Worm (Caenorhabditis elegans) whole organism, young adult: ENCODE measurements around the gene thoc-1.

Experiments used
- Y79H2A.3 ChIP-seq: fragments of 200-800 bp; sonication (Bioruptor generic); conservative IDR thresholded peaks from 2 replicates; pipeline ENCODE4 v1.3.6; 2022; ENCODE audit warnings: missing genetic modification reagents, missing genetic modification characterization, missing compliant biosample characterization
- ama-1 ChIP-seq, 3 experiments: fragments of 150-350 bp in 1 of 3; sonication (generic microtip) in 2 of 3; optimal IDR thresholded peaks; 2 replicates each; lab custom pipeline; 2014 to 2018; ENCODE audit warnings: missing biosample characterization in 2 of 3, missing genetic modification characterization in 2 of 3, missing genetic modification reagents in 2 of 3
- aptf-2 ChIP-seq: fragments of 200-800 bp; sonication (Bioruptor generic); conservative IDR thresholded peaks from 2 replicates; pipeline ENCODE4 v1.3.6; 2022; ENCODE audit warnings: missing genetic modification reagents, missing genetic modification characterization, missing compliant biosample characterization
- bed-2 ChIP-seq: fragments of 200-800 bp; sonication (Bioruptor generic); IDR thresholded peaks from 2 replicates; pipeline ENCODE4 v1.3.6; 2022; ENCODE audit warnings: missing genetic modification reagents, missing genetic modification characterization, missing compliant biosample characterization
- ceh-91 ChIP-seq: fragments of 200-800 bp; sonication (Bioruptor generic); IDR thresholded peaks from 2 replicates; pipeline ENCODE4 v1.3.6; 2022; ENCODE audit warnings: missing genetic modification reagents, missing genetic modification characterization, missing compliant biosample characterization
- die-1 ChIP-seq: sonication (generic microtip); optimal IDR thresholded peaks from 2 replicates; lab custom pipeline; 2016; ENCODE audit warnings: missing genotype, mild to moderate bottlenecking, missing genetic modification characterization, missing compliant biosample characterization
- dox-1 ChIP-seq: fragments of 200-800 bp; sonication (Bioruptor generic); IDR thresholded peaks from 2 replicates; pipeline ENCODE4 v1.3.6; 2022; ENCODE audit warnings: missing genetic modification reagents, missing genetic modification characterization, missing compliant biosample characterization
- repo-1 ChIP-seq: sonication (generic microtip); optimal IDR thresholded peaks from 2 replicates; lab custom pipeline; 2017; ENCODE audit warnings: mild to moderate bottlenecking, missing genetic modification characterization, missing compliant biosample characterization
- somi-1 ChIP-seq: fragments of 200-800 bp; sonication (Bioruptor generic); optimal IDR thresholded peaks from 2 replicates; lab custom pipeline; 2018; ENCODE audit warnings: mild to moderate bottlenecking, missing genetic modification characterization, missing compliant biosample characterization
- unc-130 ChIP-seq: sonication (generic microtip); optimal IDR thresholded peaks from 2 replicates; lab custom pipeline; 2016; ENCODE audit warnings: missing genetic modification reagents, missing genetic modification characterization, missing compliant biosample characterization
- zim-3 ChIP-seq: sonication (generic microtip); optimal IDR thresholded peaks from 2 replicates; lab custom pipeline; 2017; ENCODE audit warnings: mild to moderate bottlenecking, missing genetic modification characterization, moderate library complexity, missing compliant biosample characterization

ce11 chrII:678581-678980, 23.3 kb upstream of the thoc-1 start, which contains the start of gene T02H6.9:
- TF ChIP-seq ama-1 (optimal IDR thresholded peaks at IDR 0.05; lab: Kevin White, UChicago) (no peak), ama-1 (GFP tag; optimal IDR thresholded peaks at IDR 0.05; lab: Kevin White, UChicago) (no peak), repo-1 (no peak), somi-1 (GFP tag; lab: Kevin White, UChicago) (no peak), die-1 (tag; lab: Kevin White, UChicago) (no peak), aptf-2 (GFP tag; lab: Robert Waterston, UW) (no peak), ceh-91 (GFP tag; lab: Robert Waterston, UW) (no peak), unc-130 (GFP tag; lab: Kevin White, UChicago) (no peak), bed-2 (GFP tag; lab: Robert Waterston, UW) (no peak), dox-1 (GFP tag; lab: Robert Waterston, UW) (no peak), zim-3 (tag; lab: Kevin White, UChicago) (no peak), Y79H2A.3 (GFP tag; lab: Robert Waterston, UW) (no peak)
